Worm (Caenorhabditis elegans): ENCODE data around the gene W02F12.2.

DNA sequence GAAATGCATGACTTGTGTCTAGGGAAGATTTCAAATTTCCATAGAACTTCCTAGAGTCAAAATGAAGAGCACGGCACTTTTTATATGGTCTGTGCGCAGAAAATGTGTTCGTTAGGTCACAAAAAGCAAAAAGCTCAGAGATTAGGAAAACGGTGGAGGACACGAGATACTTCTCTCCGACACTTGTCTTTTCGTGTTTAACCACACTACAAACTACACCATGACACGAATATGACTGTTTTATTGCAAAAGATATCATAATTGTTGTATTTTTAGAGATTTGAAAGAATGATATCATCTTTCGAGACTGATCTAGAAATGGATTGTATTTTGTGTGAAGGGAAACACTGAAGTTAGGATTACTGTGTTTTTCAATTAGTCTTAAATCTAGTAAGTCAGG is 1.6 kb upstream of the W02F12.2 start:
- no peak for TF ChIP-seq flt-1 (GFP tag; IDR thresholded peaks at IDR 0.05)
- TF ChIP-seq cog-1 (tag; optimal IDR thresholded peaks at IDR 0.05): no peak
- no peak for TF ChIP-seq ztf-23 (GFP tag; IDR thresholded peaks at IDR 0.05)
- no peak for TF ChIP-seq klf-2 (GFP tag; conservative IDR thresholded peaks at IDR 0.05)

Measured in whole organism, midembryonic.